Worm (Caenorhabditis elegans) whole organism, L4 larva: ENCODE data around the gene ttbk-3.
A peak's percentile ranks its signal among the peaks of the same experiment; 100 is the strongest.

Experiments used
- D1046.2 ChIP-seq: fragments of 200-800 bp; sonication (Bioruptor generic); IDR thresholded peaks from 2 replicates; pipeline ENCODE4 v1.3.6; 2022; ENCODE audit warnings: missing genetic modification characterization, missing compliant biosample characterization
- F10B5.3 ChIP-seq: sonication (generic microtip); optimal IDR thresholded peaks from 2 replicates; lab custom pipeline; 2016; ENCODE audit warnings: mild to moderate bottlenecking, missing genetic modification characterization, missing compliant biosample characterization
- F37D6.2 ChIP-seq: sonication (generic microtip); optimal IDR thresholded peaks from 2 replicates; lab custom pipeline; 2016; ENCODE audit warnings: mild to moderate bottlenecking, missing genetic modification characterization, missing compliant biosample characterization
- F49E8.2 ChIP-seq: sonication (generic microtip); optimal IDR thresholded peaks from 2 replicates; lab custom pipeline; 2016; ENCODE audit warnings: missing compliant biosample characterization, mild to moderate bottlenecking, missing genetic modification characterization, borderline replicate concordance
- R02D3.7 ChIP-seq: fragments of 150-350 bp; sonication (generic microtip); optimal IDR thresholded peaks from 3 replicates; lab custom pipeline; 2014; ENCODE audit warnings: missing biosample characterization, missing genetic modification characterization
- T20F7.1 ChIP-seq: fragments of 200-800 bp; sonication (Bioruptor generic); optimal IDR thresholded peaks from 2 replicates; lab custom pipeline; 2018; ENCODE audit warnings: mild to moderate bottlenecking, missing genetic modification characterization, missing compliant biosample characterization
- Y48G9A.11 ChIP-seq: fragments of 200-800 bp; sonication (Bioruptor generic); IDR thresholded peaks from 2 replicates; pipeline ENCODE4 v1.3.6; 2022; ENCODE audit warnings: missing genetic modification reagents, missing genetic modification characterization, missing compliant biosample characterization
- Y75B8A.6 ChIP-seq: fragments of 200-800 bp; sonication (Bioruptor generic); IDR thresholded peaks from 2 replicates; pipeline ENCODE4 v1.3.6; 2022; ENCODE audit warnings: missing genetic modification reagents, missing genetic modification characterization, missing compliant biosample characterization
- ZK337.2 ChIP-seq: fragments of 200-800 bp; sonication (Bioruptor generic); IDR thresholded peaks from 2 replicates; pipeline ENCODE4 v1.3.6; 2022; ENCODE audit warnings: missing genetic modification reagents, missing genetic modification characterization, missing compliant biosample characterization
- ceh-28 ChIP-seq: fragments of 150-350 bp; optimal IDR thresholded peaks from 2 replicates; lab custom pipeline; 2014; ENCODE audit warnings: missing biosample characterization, missing genetic modification reagents, missing genetic modification characterization
- ceh-62 ChIP-seq: sonication (generic microtip); optimal IDR thresholded peaks from 2 replicates; lab custom pipeline; 2017; ENCODE audit warnings: missing biosample characterization, missing genetic modification characterization
- ceh-82 ChIP-seq: sonication (generic microtip); optimal IDR thresholded peaks from 2 replicates; lab custom pipeline; 2017; ENCODE audit warnings: missing biosample characterization, missing genetic modification characterization
- ctbp-1 ChIP-seq: fragments of 200-800 bp; sonication (Bioruptor generic); IDR thresholded peaks from 2 replicates; pipeline ENCODE4 v1.3.6; 2022; ENCODE audit warnings: missing genetic modification reagents, missing genetic modification characterization, missing compliant biosample characterization
- daf-12 ChIP-seq: fragments of 150-350 bp; optimal IDR thresholded peaks from 2 replicates; lab custom pipeline; 2014; ENCODE audit warnings: missing biosample characterization, missing genetic modification reagents, missing genetic modification characterization
- daf-16 ChIP-seq, 3 experiments: sonication (generic microtip); optimal IDR thresholded peaks; 2 replicates each; lab custom pipeline; 2016 to 2017; ENCODE audit warnings: missing genetic modification characterization in 3 of 3, missing genetic modification reagents in 3 of 3, mild to moderate bottlenecking in 2 of 3, missing compliant biosample characterization in 2 of 3, missing biosample characterization in 1 of 3, moderate library complexity in 1 of 3
- daf-19 ChIP-seq: fragments of 200-800 bp; sonication (Bioruptor generic); conservative IDR thresholded peaks from 2 replicates; pipeline ENCODE4 v1.3.6; 2022; ENCODE audit warnings: missing genetic modification characterization, missing compliant biosample characterization
- dmd-6 ChIP-seq: fragments of 200-800 bp; sonication (Bioruptor generic); IDR thresholded peaks from 2 replicates; pipeline ENCODE4 v1.3.6; 2022; ENCODE audit warnings: missing genetic modification reagents, missing genetic modification characterization, missing compliant biosample characterization
- dmd-8 ChIP-seq: fragments of 200-800 bp; sonication (Bioruptor generic); IDR thresholded peaks from 2 replicates; pipeline ENCODE4 v1.3.6; 2022; ENCODE audit warnings: missing genetic modification characterization, missing compliant biosample characterization
- egl-27 ChIP-seq: sonication (generic microtip); optimal IDR thresholded peaks from 3 replicates; lab custom pipeline; 2017; ENCODE audit warnings: missing biosample characterization, missing genetic modification reagents, missing genetic modification characterization
- fos-1 ChIP-seq: fragments of 150-350 bp; optimal IDR thresholded peaks from 2 replicates; lab custom pipeline; 2014; ENCODE audit warnings: missing biosample characterization, missing genetic modification characterization
- hlh-30 ChIP-seq: sonication (generic microtip); optimal IDR thresholded peaks from 2 replicates; lab custom pipeline; 2017; ENCODE audit warnings: antibody characterized with exemption, mild to moderate bottlenecking, missing genetic modification characterization, missing compliant biosample characterization; ENCODE audit not compliant: insufficient read depth
- lim-7 ChIP-seq: fragments of 200-800 bp; sonication (Bioruptor generic); IDR thresholded peaks from 2 replicates; pipeline ENCODE4 v1.3.6; 2022; ENCODE audit warnings: missing genetic modification characterization, missing compliant biosample characterization
- lin-1 ChIP-seq: fragments of 200-800 bp; sonication (Bioruptor generic); IDR thresholded peaks from 2 replicates; pipeline ENCODE4 v1.3.6; 2022; ENCODE audit warnings: missing genetic modification reagents, missing genetic modification characterization, missing compliant biosample characterization
- lin-29 ChIP-seq: fragments of 200-800 bp; sonication (Bioruptor generic); IDR thresholded peaks from 2 replicates; pipeline ENCODE4 v1.3.6; 2022; ENCODE audit warnings: missing genetic modification reagents, missing genetic modification characterization, missing compliant biosample characterization
- lir-3 ChIP-seq: sonication (generic microtip); optimal IDR thresholded peaks from 2 replicates; lab custom pipeline; 2016; ENCODE audit warnings: mild to moderate bottlenecking, missing genetic modification characterization, missing compliant biosample characterization
- mep-1 ChIP-seq: fragments of 150-350 bp; sonication (generic microtip); optimal IDR thresholded peaks from 3 replicates; lab custom pipeline; 2014; ENCODE audit warnings: missing biosample characterization, missing genetic modification characterization
- mxl-2 ChIP-seq: fragments of 200-800 bp; sonication (Bioruptor generic); conservative IDR thresholded peaks from 2 replicates; pipeline ENCODE4 v1.3.6; 2022; ENCODE audit warnings: missing genetic modification reagents, missing genetic modification characterization, missing compliant biosample characterization
- nhr-11 ChIP-seq: fragments of 150-350 bp; optimal IDR thresholded peaks from 2 replicates; lab custom pipeline; 2014; ENCODE audit warnings: missing biosample characterization, missing genetic modification characterization
- nhr-237 ChIP-seq: sonication (generic microtip); optimal IDR thresholded peaks from 2 replicates; lab custom pipeline; 2017; ENCODE audit warnings: missing biosample characterization, missing genetic modification characterization
- nhr-42 ChIP-seq: fragments of 200-800 bp; sonication (Bioruptor generic); IDR thresholded peaks from 2 replicates; pipeline ENCODE4 v1.3.6; 2022; ENCODE audit warnings: missing genetic modification characterization, missing compliant biosample characterization
- nhr-6 ChIP-seq: fragments of 150-350 bp; optimal IDR thresholded peaks from 2 replicates; lab custom pipeline; 2014; ENCODE audit warnings: missing biosample characterization, missing genetic modification characterization
- nhr-76 ChIP-seq: fragments of 150-350 bp; optimal IDR thresholded peaks from 2 replicates; lab custom pipeline; 2014; ENCODE audit warnings: missing biosample characterization, missing genetic modification characterization
- php-3 ChIP-seq: fragments of 200-800 bp; sonication (Bioruptor generic); IDR thresholded peaks from 2 replicates; pipeline ENCODE4 v1.3.6; 2022; ENCODE audit warnings: missing genetic modification reagents, missing genetic modification characterization, missing compliant biosample characterization
- rbr-2 ChIP-seq: sonication (generic microtip); optimal IDR thresholded peaks from 2 replicates; lab custom pipeline; 2016; ENCODE audit warnings: missing genotype, missing genetic modification characterization, missing compliant biosample characterization
- sdz-12 ChIP-seq: fragments of 200-800 bp; sonication (Bioruptor generic); optimal IDR thresholded peaks from 2 replicates; lab custom pipeline; 2018; ENCODE audit warnings: mild to moderate bottlenecking, missing genetic modification characterization, missing compliant biosample characterization
- set-16 ChIP-seq: fragments of 200-800 bp; sonication (Bioruptor generic); IDR thresholded peaks from 2 replicates; pipeline ENCODE4 v1.3.6; 2022; ENCODE audit warnings: missing genetic modification reagents, missing genetic modification characterization, missing compliant biosample characterization
- snpc-4 ChIP-seq: fragments of 150-350 bp; optimal IDR thresholded peaks from 2 replicates; lab custom pipeline; 2014; ENCODE audit warnings: missing biosample characterization, missing genetic modification characterization
- spr-1 ChIP-seq: sonication (generic microtip); optimal IDR thresholded peaks from 2 replicates; lab custom pipeline; 2016; ENCODE audit warnings: mild to moderate bottlenecking, missing genetic modification characterization, missing compliant biosample characterization
- spr-3 ChIP-seq: fragments of 200-800 bp; sonication (Bioruptor generic); optimal IDR thresholded peaks from 2 replicates; lab custom pipeline; 2018; ENCODE audit warnings: mild to moderate bottlenecking, missing genetic modification characterization, missing compliant biosample characterization
- tag-97 ChIP-seq: fragments of 200-800 bp; sonication (Bioruptor generic); IDR thresholded peaks from 2 replicates; pipeline ENCODE4 v1.3.6; 2022; ENCODE audit warnings: missing genetic modification characterization, missing compliant biosample characterization
- tra-1 ChIP-seq: fragments of 200-800 bp; sonication (Bioruptor generic); IDR thresholded peaks from 2 replicates; pipeline ENCODE4 v1.3.6; 2022; ENCODE audit warnings: missing genetic modification reagents, missing genetic modification characterization, missing compliant biosample characterization
- unc-130 ChIP-seq: sonication (generic microtip); optimal IDR thresholded peaks from 2 replicates; lab custom pipeline; 2016; ENCODE audit warnings: missing genetic modification reagents, missing genetic modification characterization, missing compliant biosample characterization
- unc-62 ChIP-seq, 3 experiments: fragments of 150-350 bp in 1 of 3; sonication (generic microtip); optimal IDR thresholded peaks in 2 of 3; peaks in 1 of 3; 1 replicate in 1 of 3; 2 replicates in 2 of 3; lab custom pipeline; 2014 to 2017; ENCODE audit warnings: missing biosample characterization in 3 of 3, missing genetic modification characterization in 3 of 3, missing genetic modification reagents in 3 of 3, missing genotype in 1 of 3
- vab-7 ChIP-seq: fragments of 200-800 bp; sonication (Bioruptor generic); IDR thresholded peaks from 2 replicates; pipeline ENCODE4 v1.3.6; 2022; ENCODE audit warnings: missing genetic modification reagents, missing genetic modification characterization, missing compliant biosample characterization
- zag-1 ChIP-seq: fragments of 150-350 bp; optimal IDR thresholded peaks from 2 replicates; lab custom pipeline; 2014; ENCODE audit warnings: missing biosample characterization, missing genetic modification characterization
- zip-11 ChIP-seq: fragments of 200-800 bp; sonication (Bioruptor generic); IDR thresholded peaks from 2 replicates; pipeline ENCODE4 v1.3.6; 2022; ENCODE audit warnings: missing genetic modification characterization, missing compliant biosample characterization
- zip-2 ChIP-seq: fragments of 150-350 bp; optimal IDR thresholded peaks from 2 replicates; lab custom pipeline; 2014; ENCODE audit warnings: missing biosample characterization, missing genetic modification characterization

The ttbk-3 gene

DNA sequence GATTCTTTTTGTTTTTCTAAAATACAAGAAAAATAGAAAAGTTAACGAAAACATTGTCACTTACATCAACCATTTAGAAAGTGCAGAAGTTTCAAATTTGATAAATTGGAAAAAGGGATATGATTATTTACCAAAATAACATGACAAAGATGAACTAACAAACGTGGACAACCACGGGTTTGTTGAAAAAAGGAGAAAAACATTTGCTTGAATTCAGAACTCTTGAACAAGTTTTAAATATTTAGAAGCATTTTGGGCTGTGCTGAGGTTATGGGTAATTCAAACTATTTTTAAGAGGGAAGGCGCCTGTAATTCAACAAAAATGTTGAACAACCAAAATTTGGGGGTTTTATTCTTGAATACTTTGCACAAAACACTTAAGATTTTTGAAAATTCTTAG, at the start of gene ttbk-3:
Gene ttbk-3 (minus strand): TSS at position 101 of the 400 bp plus-strand sequence.
- TF ChIP-seq nhr-11 (tag; lab: Kevin White, UChicago) (no peak), T20F7.1 (GFP tag; lab: Kevin White, UChicago) (no peak), lin-1 (GFP tag; lab: Robert Waterston, UW) (no peak), nhr-237 (tag; lab: Kevin White, UChicago) (no peak)

ce11 chrIV:9933580-9933979, 43.8 kb upstream of the ttbk-3 start, which contains the start of gene spe-29:
spe-29 (plus strand) TSS chrIV:9933880.
- TF ChIP-seq set-16 (GFP tag; lab: Robert Waterston, UW): 0 out of 2 replicates have a peak, but pooled peaks have one; percentile 18
- TF ChIP-seq hlh-30 (tag; lab: Kevin White, UChicago): no peak
- no peak for TF ChIP-seq vab-7 (GFP tag; lab: Robert Waterston, UW)
- TF ChIP-seq spr-1 (tag; lab: Kevin White, UChicago): no peak

DNA sequence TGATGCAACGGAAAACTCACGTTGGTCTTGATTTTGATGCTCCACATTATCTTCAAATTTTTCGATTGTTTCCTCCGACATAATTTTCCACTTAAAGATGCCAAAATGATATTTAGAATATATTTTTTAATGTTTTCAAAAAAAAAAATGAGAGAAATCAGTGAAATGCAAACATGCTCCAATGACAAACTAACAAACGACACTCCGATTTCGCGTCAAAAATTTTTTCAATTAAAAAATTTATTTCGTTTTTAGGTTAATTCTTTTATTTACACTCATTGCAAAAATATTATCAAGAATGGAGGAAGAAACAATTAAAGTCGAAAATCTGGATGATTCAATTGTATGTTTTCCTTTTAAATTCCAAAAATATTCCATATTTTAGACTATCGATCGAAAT, 42.3 kb upstream of the ttbk-3 start, which contains the start of the genes trmt-10A and F25H8.2:
Gene trmt-10A (minus strand): TSS at position 159 of the 400 bp plus-strand sequence.
Gene F25H8.2 (plus strand): TSS at position 181 of the 400 bp plus-strand sequence.
- peak; percentile 90 for TF ChIP-seq T20F7.1 (GFP tag; lab: Kevin White, UChicago)
- no peak for TF ChIP-seq zag-1 (tag; lab: Kevin White, UChicago)
- no peak for TF ChIP-seq ZK337.2
- no peak for TF ChIP-seq daf-12 (tag; lab: Kevin White, UChicago)
- TF ChIP-seq vab-7 (GFP tag; lab: Robert Waterston, UW): no peak
- no peak for TF ChIP-seq zip-11 (GFP tag; lab: Robert Waterston, UW)
- no peak for TF ChIP-seq unc-62 (GFP tag; optimal IDR thresholded peaks at IDR 0.05 in 1 of 2; lab: Kevin White, UChicago)
- no peak for TF ChIP-seq unc-62 (tag; optimal IDR thresholded peaks at IDR 0.05; lab: Kevin White, UChicago)
- TF ChIP-seq F37D6.2 (tag; lab: Kevin White, UChicago): no peak
- no peak for TF ChIP-seq php-3 (GFP tag; lab: Robert Waterston, UW)
- no peak for TF ChIP-seq daf-19
- TF ChIP-seq fos-1 (tag; lab: Kevin White, UChicago): no peak
- no peak for TF ChIP-seq daf-16 (GFP tag; optimal IDR thresholded peaks at IDR 0.05; lab: Kevin White, UChicago)
- TF ChIP-seq daf-16 (tag; optimal IDR thresholded peaks at IDR 0.05; lab: Kevin White, UChicago): no peak
- no peak for TF ChIP-seq lin-1 (GFP tag; lab: Robert Waterston, UW)
- no peak for TF ChIP-seq D1046.2 (GFP tag; lab: Robert Waterston, UW)
- no peak for TF ChIP-seq set-16 (GFP tag; lab: Robert Waterston, UW)
- no peak for TF ChIP-seq lin-29 (GFP tag; lab: Robert Waterston, UW)
- no peak for TF ChIP-seq unc-130
- TF ChIP-seq F10B5.3 (tag; lab: Kevin White, UChicago): no peak
- TF ChIP-seq ceh-62 (tag; lab: Kevin White, UChicago): no peak
- no peak for TF ChIP-seq mxl-2 (GFP tag; lab: Robert Waterston, UW)
- TF ChIP-seq tra-1 (GFP tag; lab: Robert Waterston, UW): no peak
- no peak for TF ChIP-seq snpc-4 (tag; lab: Kevin White, UChicago)
- no peak for TF ChIP-seq dmd-6
- TF ChIP-seq tag-97 (GFP tag; lab: Robert Waterston, UW): no peak
- no peak for TF ChIP-seq R02D3.7 (tag; lab: Kevin White, UChicago)
- no peak for TF ChIP-seq lim-7
- TF ChIP-seq sdz-12 (GFP tag; lab: Kevin White, UChicago): no peak
- no peak for TF ChIP-seq F49E8.2 (tag; lab: Kevin White, UChicago)
- TF ChIP-seq ctbp-1 (GFP tag; lab: Robert Waterston, UW): no peak
- TF ChIP-seq ceh-82 (tag; lab: Kevin White, UChicago): no peak
- no peak for TF ChIP-seq Y48G9A.11 (GFP tag; lab: Robert Waterston, UW)
- TF ChIP-seq mep-1 (tag; lab: Kevin White, UChicago): no peak
- TF ChIP-seq nhr-6 (tag; lab: Kevin White, UChicago): peak; percentile 16
- TF ChIP-seq rbr-2 (tag; lab: Kevin White, UChicago): peak; percentile 28
- TF ChIP-seq Y75B8A.6 (GFP tag; lab: Robert Waterston, UW): no peak
- TF ChIP-seq nhr-42 (GFP tag; lab: Robert Waterston, UW): no peak
- no peak for TF ChIP-seq egl-27
- TF ChIP-seq nhr-76: no peak
- TF ChIP-seq dmd-8 (GFP tag; lab: Robert Waterston, UW): no peak
- no peak for TF ChIP-seq zip-2 (tag; lab: Kevin White, UChicago)
- no peak for TF ChIP-seq lir-3 (tag; lab: Kevin White, UChicago)
- no peak for TF ChIP-seq spr-3 (GFP tag; lab: Kevin White, UChicago)
- TF ChIP-seq ceh-28: no peak
